Worm (Caenorhabditis elegans): ENCODE data around the gene Y47D3A.21.

- TF ChIP-seq cog-1 (tag; optimal IDR thresholded peaks at IDR 0.05) (no peak), ztf-23 (GFP tag; IDR thresholded peaks at IDR 0.05) (no peak), klf-2 (GFP tag; conservative IDR thresholded peaks at IDR 0.05) (no peak), med-1 (GFP tag; optimal IDR thresholded peaks at IDR 0.05; ENCODE audit: insufficient read depth) (no peak), flt-1 (GFP tag; IDR thresholded peaks at IDR 0.05) (no peak), ztf-29 (GFP tag; IDR thresholded peaks at IDR 0.05) (no peak)
These were observed 26.8 kb downstream of the Y47D3A.21 start, which contains the start of gene Y47D3A.32 for ce11 chrIII:11251718-11252441.
